Fruit fly (Drosophila melanogaster) whole organism, adult: Measurements from ENCODE around the gene Rnf11.
A peak's percentile ranks its signal among the peaks of the same experiment; 100 is the strongest.

Experiments
- CG11617 ChIP-seq: fragments of 200-800 bp; sonication (Bioruptor generic); optimal IDR thresholded peaks from 2 replicates; lab custom pipeline; 2017; ENCODE audit warnings: mild to moderate bottlenecking, missing biosample characterization, missing genetic modification reagents, missing genetic modification characterization
- CG12768 ChIP-seq: fragments of 200-800 bp; sonication (Bioruptor generic); optimal IDR thresholded peaks from 2 replicates; lab custom pipeline; 2017; ENCODE audit warnings: missing biosample characterization, missing genetic modification characterization, mild to moderate bottlenecking, moderate library complexity, missing genetic modification reagents
- CG14711 ChIP-seq: fragments of 200-800 bp; sonication (Bioruptor generic); optimal IDR thresholded peaks from 2 replicates; lab custom pipeline; 2018; ENCODE audit warnings: missing biosample characterization, mild to moderate bottlenecking, missing genetic modification characterization, moderate library complexity
- CG1620 ChIP-seq: fragments of 200-800 bp; sonication (Bioruptor generic); optimal IDR thresholded peaks from 2 replicates; lab custom pipeline; 2016; ENCODE audit warnings: missing biosample characterization, missing genetic modification characterization
- CG33017 ChIP-seq: fragments of 200-800 bp; sonication (Bioruptor generic); optimal IDR thresholded peaks from 2 replicates; lab custom pipeline; 2018; ENCODE audit warnings: missing biosample characterization, mild to moderate bottlenecking, missing genetic modification characterization, moderate library complexity
- CG5204 ChIP-seq: fragments of 200-800 bp; sonication (Bioruptor generic); optimal IDR thresholded peaks from 2 replicates; lab custom pipeline; 2016; ENCODE audit warnings: missing biosample characterization, missing genetic modification characterization
- CG7045 ChIP-seq: fragments of 200-800 bp; sonication (Bioruptor generic); optimal IDR thresholded peaks from 2 replicates; lab custom pipeline; 2017; ENCODE audit warnings: missing biosample characterization, mild to moderate bottlenecking, missing genetic modification characterization
- CG7101 ChIP-seq: fragments of 200-800 bp; sonication (Bioruptor generic); optimal IDR thresholded peaks from 2 replicates; lab custom pipeline; 2018; ENCODE audit warnings: missing biosample characterization, mild to moderate bottlenecking, missing genetic modification characterization, moderate library complexity
- Clk ChIP-seq: fragments of 200-800 bp; sonication (Bioruptor generic); optimal IDR thresholded peaks from 2 replicates; lab custom pipeline; 2017; ENCODE audit warnings: missing biosample characterization, missing genetic modification characterization
- Crg-1 ChIP-seq: fragments of 200-800 bp; sonication (Bioruptor generic); optimal IDR thresholded peaks from 2 replicates; lab custom pipeline; 2016; ENCODE audit warnings: missing biosample characterization, missing genetic modification characterization
- Hr96 ChIP-seq: fragments of 200-800 bp; sonication (Bioruptor generic); optimal IDR thresholded peaks from 2 replicates; lab custom pipeline; 2016; ENCODE audit warnings: missing biosample characterization, missing genetic modification characterization
- Mnt ChIP-seq: fragments of 200-800 bp; sonication (Bioruptor generic); optimal IDR thresholded peaks from 2 replicates; lab custom pipeline; 2016; ENCODE audit warnings: missing biosample characterization, mild to moderate bottlenecking, missing genetic modification characterization
- bab1 ChIP-seq: fragments of 200-800 bp; sonication (Bioruptor generic); optimal IDR thresholded peaks from 3 replicates; lab custom pipeline; 2019; ENCODE audit warnings: missing biosample characterization, mild to moderate bottlenecking, missing genetic modification characterization, moderate library complexity
- cic ChIP-seq: fragments of 200-800 bp; sonication (Bioruptor generic); optimal IDR thresholded peaks from 2 replicates; lab custom pipeline; 2017; ENCODE audit warnings: missing biosample characterization, mild to moderate bottlenecking, missing genetic modification characterization, moderate library complexity
- cnc ChIP-seq, 2 experiments: fragments of >200 bp; optimal IDR thresholded peaks; 2 replicates each; lab custom pipeline; 2017
- kay ChIP-seq: fragments of 200-800 bp; sonication (Bioruptor generic); peaks from one replicate; lab custom pipeline; 2016; ENCODE audit warnings: missing biosample characterization, missing genetic modification characterization, borderline replicate concordance
- ovo ChIP-seq: fragments of 200-800 bp; sonication (Bioruptor generic); optimal IDR thresholded peaks from 2 replicates; lab custom pipeline; 2016; ENCODE audit warnings: missing biosample characterization, missing genetic modification characterization
- pad ChIP-seq: fragments of 200-800 bp; sonication (Bioruptor generic); optimal IDR thresholded peaks from 3 replicates; lab custom pipeline; 2017; ENCODE audit warnings: missing biosample characterization, missing genetic modification characterization, mild to moderate bottlenecking, moderate library complexity, missing genetic modification reagents
- tj ChIP-seq: fragments of 200-800 bp; sonication (Bioruptor generic); optimal IDR thresholded peaks from 3 replicates; lab custom pipeline; 2017; ENCODE audit warnings: missing biosample characterization, mild to moderate bottlenecking, missing genetic modification characterization, moderate library complexity
- toe ChIP-seq: fragments of 200-800 bp; sonication (Bioruptor generic); optimal IDR thresholded peaks from 2 replicates; lab custom pipeline; 2016; ENCODE audit warnings: missing biosample characterization, missing genetic modification characterization

Gene Rnf11

dm6 chr4:358093-358929, 43.6 kb downstream of the Rnf11 start, which contains the start of gene PMCA:
Gene PMCA, minus strand, starts transcription at chr4:358917.
- no peak for TF ChIP-seq toe (GFP tag; lab: Kevin White, UChicago)
- TF ChIP-seq CG1620 (GFP tag; lab: Kevin White, UChicago) = no peak
- TF ChIP-seq cic (GFP tag; lab: Kevin White, UChicago) = no peak
- TF ChIP-seq CG14711 (tag; lab: Kevin White, UChicago) = no peak
- TF ChIP-seq Hr96 (GFP tag; lab: Kevin White, UChicago) = no peak
- TF ChIP-seq CG12768 = no peak
- no peak for TF ChIP-seq CG33017 (tag; lab: Kevin White, UChicago)
- TF ChIP-seq Mnt = peak; percentile 29
- no peak for TF ChIP-seq ovo (GFP tag; lab: Kevin White, UChicago)
- TF ChIP-seq CG7101 = no peak
- no peak for TF ChIP-seq CG5204 (GFP tag; lab: Kevin White, UChicago)
- no peak for TF ChIP-seq cnc (optimal IDR thresholded peaks at IDR 0.05; lab: Kevin White, UChicago)
- TF ChIP-seq pad (GFP tag; lab: Kevin White, UChicago) = no peak
- no peak for TF ChIP-seq CG7045
- peak; percentile 34 for TF ChIP-seq bab1 (GFP tag; lab: Kevin White, UChicago)
- TF ChIP-seq CG11617 (GFP tag; lab: Kevin White, UChicago) = no peak
- TF ChIP-seq Crg-1 (GFP tag; lab: Kevin White, UChicago) = no peak
- TF ChIP-seq Clk (GFP tag; lab: Kevin White, UChicago) = no peak
- TF ChIP-seq kay = peak; percentile 53
- peak; percentile 33 for TF ChIP-seq tj (GFP tag; lab: Kevin White, UChicago)

- TF ChIP-seq cic (GFP tag; lab: Kevin White, UChicago) = peak; percentile 42
- TF ChIP-seq CG12768 = no peak
- TF ChIP-seq kay = peak; percentile 4
Observed at dm6 chr4:358930-359268, 44.2 kb downstream of the Rnf11 start.

dm6 chr4:359759-360290, 45.1 kb downstream of the Rnf11 start, which contains the start of gene Hcf:
Gene Hcf, plus strand, starts transcription at chr4:359938.
- TF ChIP-seq cnc (optimal IDR thresholded peaks at IDR 0.05; lab: Kevin White, UChicago) = no peak
- peak; percentile 12 for TF ChIP-seq tj (GFP tag; lab: Kevin White, UChicago)
- no peak for TF ChIP-seq Hr96 (GFP tag; lab: Kevin White, UChicago)
- TF ChIP-seq cic (GFP tag; lab: Kevin White, UChicago) = no peak
- no peak for TF ChIP-seq Crg-1 (GFP tag; lab: Kevin White, UChicago)
- TF ChIP-seq CG1620 (GFP tag; lab: Kevin White, UChicago) = no peak
- no peak for TF ChIP-seq CG7045
- TF ChIP-seq CG33017 (tag; lab: Kevin White, UChicago) = no peak
- TF ChIP-seq toe (GFP tag; lab: Kevin White, UChicago) = peak; percentile 17
- no peak for TF ChIP-seq ovo (GFP tag; lab: Kevin White, UChicago)
- TF ChIP-seq pad (GFP tag; lab: Kevin White, UChicago) = peak; percentile 1
- no peak for TF ChIP-seq CG12768
- TF ChIP-seq CG14711 (tag; lab: Kevin White, UChicago) = no peak
- no peak for TF ChIP-seq Clk (GFP tag; lab: Kevin White, UChicago)
- TF ChIP-seq bab1 (GFP tag; lab: Kevin White, UChicago) = peak; percentile 61
- TF ChIP-seq CG7101 = peak; percentile 20
- no peak for TF ChIP-seq Mnt
- TF ChIP-seq CG11617 (GFP tag; lab: Kevin White, UChicago) = no peak
- TF ChIP-seq CG5204 (GFP tag; lab: Kevin White, UChicago) = peak; percentile 44
- no peak for TF ChIP-seq kay

- TF ChIP-seq kay (peak; percentile 38), bab1 (GFP tag; lab: Kevin White, UChicago) (peak; percentile 3), tj (GFP tag; lab: Kevin White, UChicago) (peak; percentile 43)
Observed at dm6 chr4:374230-374629, 59.5 kb downstream of the Rnf11 start.

- TF ChIP-seq kay (peak; percentile 52), toe (GFP tag; lab: Kevin White, UChicago) (no peak)
Observed at dm6 chr4:379142-379541, 64.4 kb downstream of the Rnf11 start.

DNA sequence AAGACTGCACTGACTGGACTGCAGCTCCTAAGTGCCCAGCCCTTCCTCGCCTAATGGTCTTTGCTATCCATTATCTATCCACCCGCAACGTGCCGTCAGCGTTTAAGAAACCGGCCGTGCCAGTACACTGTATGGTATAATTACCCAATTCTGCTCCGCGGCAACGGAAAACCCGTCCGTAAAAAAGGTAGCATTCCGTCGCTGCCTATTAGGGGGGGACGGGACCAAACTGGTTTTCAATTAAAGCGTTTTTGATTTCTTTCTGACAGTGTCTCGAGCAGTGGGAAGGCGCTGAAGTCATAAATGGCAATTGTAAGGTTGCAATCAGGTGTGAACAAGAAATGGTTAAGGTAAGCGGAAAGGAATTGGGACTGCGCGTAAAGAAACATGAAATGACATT, 65.7 kb downstream of the Rnf11 start:
- TF ChIP-seq kay = no peak
- no peak for TF ChIP-seq Crg-1 (GFP tag; lab: Kevin White, UChicago)
- no peak for TF ChIP-seq CG14711 (tag; lab: Kevin White, UChicago)
- TF ChIP-seq toe (GFP tag; lab: Kevin White, UChicago) = no peak
- TF ChIP-seq tj (GFP tag; lab: Kevin White, UChicago) = no peak
- no peak for TF ChIP-seq cnc (optimal IDR thresholded peaks at IDR 0.05; lab: Kevin White, UChicago)
- TF ChIP-seq CG7101 = no peak
- no peak for TF ChIP-seq ovo (GFP tag; lab: Kevin White, UChicago)
- TF ChIP-seq bab1 (GFP tag; lab: Kevin White, UChicago) = no peak
- TF ChIP-seq CG12768 = no peak
- TF ChIP-seq CG1620 (GFP tag; lab: Kevin White, UChicago) = no peak
- TF ChIP-seq Hr96 (GFP tag; lab: Kevin White, UChicago) = no peak
- no peak for TF ChIP-seq Mnt
- no peak for TF ChIP-seq Clk (GFP tag; lab: Kevin White, UChicago)
- TF ChIP-seq CG5204 (GFP tag; lab: Kevin White, UChicago) = no peak
